Worm (Caenorhabditis elegans) whole organism, young adult: ENCODE results near the gene F09E5.8.

Experiments used
- F10E7.11 ChIP-seq: sonication (generic microtip); optimal IDR thresholded peaks from 2 replicates; lab custom pipeline; 2017; ENCODE audit warnings: mild to moderate bottlenecking, missing genetic modification characterization, moderate library complexity, missing compliant biosample characterization
- F33H1.4 ChIP-seq: fragments of 200-800 bp; sonication (Bioruptor generic); IDR thresholded peaks from 2 replicates; pipeline ENCODE4 v1.3.6; 2022; ENCODE audit warnings: missing genetic modification reagents, missing genetic modification characterization, missing compliant biosample characterization
- F52B5.7 ChIP-seq: sonication (generic microtip); optimal IDR thresholded peaks from 2 replicates; lab custom pipeline; 2016; ENCODE audit warnings: mild to moderate bottlenecking, missing genetic modification characterization, missing compliant biosample characterization
- ama-1 ChIP-seq, 3 experiments: fragments of 150-350 bp in 1 of 3; sonication (generic microtip) in 2 of 3; optimal IDR thresholded peaks; 2 replicates each; lab custom pipeline; 2014 to 2018; ENCODE audit warnings: missing biosample characterization in 2 of 3, missing genetic modification characterization in 2 of 3, missing genetic modification reagents in 2 of 3
- bed-2 ChIP-seq: fragments of 200-800 bp; sonication (Bioruptor generic); IDR thresholded peaks from 2 replicates; pipeline ENCODE4 v1.3.6; 2022; ENCODE audit warnings: missing genetic modification reagents, missing genetic modification characterization, missing compliant biosample characterization
- cebp-2 ChIP-seq: fragments of 200-800 bp; sonication (Bioruptor generic); IDR thresholded peaks from 2 replicates; pipeline ENCODE4 v1.3.6; 2022; ENCODE audit warnings: missing genetic modification characterization, missing compliant biosample characterization
- ceh-79 ChIP-seq: sonication (generic microtip); optimal IDR thresholded peaks from 2 replicates; lab custom pipeline; 2017; ENCODE audit warnings: mild to moderate bottlenecking, missing genetic modification characterization, missing compliant biosample characterization
- madf-6 ChIP-seq: fragments of 200-800 bp; sonication (Bioruptor generic); IDR thresholded peaks from 2 replicates; pipeline ENCODE4 v1.3.6; 2022; ENCODE audit warnings: missing genetic modification reagents, missing genetic modification characterization, missing compliant biosample characterization
- nhr-90 ChIP-seq: sonication (generic microtip); optimal IDR thresholded peaks from 2 replicates; lab custom pipeline; 2016; ENCODE audit warnings: missing genotype, mild to moderate bottlenecking, missing genetic modification characterization, missing compliant biosample characterization
- snpc-4 ChIP-seq, 5 experiments: fragments of 150-350 bp in 1 of 5; sonication (generic microtip) in 4 of 5; optimal IDR thresholded peaks; 2 replicates each; lab custom pipeline; 2014 to 2018; ENCODE audit warnings: missing genetic modification characterization in 5 of 5, missing biosample characterization in 3 of 5, antibody characterized with exemption in 2 of 5, mild to moderate bottlenecking in 2 of 5, missing compliant biosample characterization in 2 of 5, missing genotype in 2 of 5, moderate library complexity in 2 of 5, missing genetic modification reagents in 1 of 5
- unc-62 ChIP-seq: fragments of 150-350 bp; optimal IDR thresholded peaks from 2 replicates; lab custom pipeline; 2014; ENCODE audit warnings: missing biosample characterization, missing genetic modification reagents, missing genetic modification characterization
- ztf-3 ChIP-seq: fragments of 200-800 bp; sonication (Bioruptor generic); optimal IDR thresholded peaks from 2 replicates; lab custom pipeline; 2018; ENCODE audit warnings: mild to moderate bottlenecking, missing genetic modification characterization, missing compliant biosample characterization

DNA sequence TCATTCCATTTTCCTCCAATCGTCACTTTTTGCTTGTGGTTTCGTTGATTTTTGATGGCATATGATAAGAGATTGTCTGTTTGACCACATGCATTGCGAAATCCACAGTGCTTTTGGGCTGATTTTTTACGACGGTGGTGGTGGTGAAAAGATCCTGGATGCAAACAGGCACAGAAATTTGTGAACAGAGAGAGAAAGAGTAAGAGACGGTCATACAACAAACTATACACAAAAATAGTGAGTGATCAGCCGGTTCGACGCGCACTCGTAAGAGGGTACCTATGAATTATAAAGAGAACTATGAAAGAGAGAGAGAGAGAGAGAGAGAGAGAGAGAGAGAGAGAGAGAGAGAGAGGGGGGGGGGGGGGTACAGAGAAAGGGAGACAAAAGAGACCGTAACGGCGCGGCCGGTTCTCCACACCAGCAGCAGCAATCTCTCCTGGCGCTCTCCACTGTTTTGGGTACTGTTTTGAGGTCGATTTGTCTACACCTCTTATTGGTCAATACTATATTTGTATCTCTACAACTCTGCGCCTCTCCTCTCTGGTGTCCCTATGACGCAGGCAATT is 28.7 kb upstream of the F09E5.8 start:
- TF ChIP-seq snpc-4 (GFP tag; optimal IDR thresholded peaks at IDR 0.05; lab: Kevin White, UChicago) = no peak
- no peak for TF ChIP-seq snpc-4 (tag; optimal IDR thresholded peaks at IDR 0.05; lab: Kevin White, UChicago)
- TF ChIP-seq F10E7.11 (tag; lab: Kevin White, UChicago) = no peak
- no peak for TF ChIP-seq nhr-90 (tag; lab: Kevin White, UChicago)
- no peak for TF ChIP-seq bed-2
- TF ChIP-seq unc-62 (GFP tag; lab: Kevin White, UChicago) = no peak
- TF ChIP-seq cebp-2 = no peak
- TF ChIP-seq ama-1 (optimal IDR thresholded peaks at IDR 0.05; lab: Kevin White, UChicago) = no peak
- no peak for TF ChIP-seq ama-1 (GFP tag; optimal IDR thresholded peaks at IDR 0.05; lab: Kevin White, UChicago)
- TF ChIP-seq F33H1.4 (GFP tag; lab: Robert Waterston, UW) = no peak
- no peak for TF ChIP-seq ztf-3
- TF ChIP-seq madf-6 (GFP tag; lab: Robert Waterston, UW) = no peak
- no peak for TF ChIP-seq ceh-79 (tag; lab: Kevin White, UChicago)
- no peak for TF ChIP-seq F52B5.7
